Worm (Caenorhabditis elegans) whole organism, late embryonic: ENCODE results near the gene arl-1.

ENCODE experiments used
- C08G9.2 ChIP-seq: sonication (generic microtip); optimal IDR thresholded peaks from 2 replicates; lab custom pipeline; 2016; ENCODE audit warnings: mild to moderate bottlenecking, missing genetic modification characterization, moderate library complexity, missing compliant biosample characterization
- F13H6.1 ChIP-seq: sonication (generic microtip); optimal IDR thresholded peaks from 2 replicates; lab custom pipeline; 2016; ENCODE audit warnings: missing genetic modification characterization, missing compliant biosample characterization
- K02D7.2 ChIP-seq: sonication (generic microtip); optimal IDR thresholded peaks from 2 replicates; lab custom pipeline; 2017; ENCODE audit warnings: mild to moderate bottlenecking, missing genetic modification characterization, missing compliant biosample characterization
- K09A11.1 ChIP-seq: sonication (generic microtip); optimal IDR thresholded peaks from 2 replicates; lab custom pipeline; 2017; ENCODE audit warnings: antibody characterized with exemption, mild to moderate bottlenecking, missing genetic modification characterization, missing compliant biosample characterization; ENCODE audit not compliant: insufficient read depth
- T23F11.4 ChIP-seq: fragments of 200-800 bp; sonication (Bioruptor generic); optimal IDR thresholded peaks from 2 replicates; lab custom pipeline; 2018; ENCODE audit warnings: mild to moderate bottlenecking, missing genetic modification characterization, missing compliant biosample characterization
- Y22D7AL.16 ChIP-seq: sonication (generic microtip); optimal IDR thresholded peaks from 2 replicates; lab custom pipeline; 2016; ENCODE audit warnings: missing genetic modification characterization, missing compliant biosample characterization
- ahr-1 ChIP-seq: sonication (generic microtip); optimal IDR thresholded peaks from 2 replicates; lab custom pipeline; 2016; ENCODE audit warnings: missing genetic modification characterization, missing compliant biosample characterization
- ceh-14 ChIP-seq: sonication (generic microtip); optimal IDR thresholded peaks from 2 replicates; lab custom pipeline; 2016; ENCODE audit warnings: missing genotype, missing genetic modification characterization, missing compliant biosample characterization
- ceh-18 ChIP-seq: sonication (generic microtip); optimal IDR thresholded peaks from 2 replicates; lab custom pipeline; 2016; ENCODE audit warnings: missing genetic modification characterization, missing compliant biosample characterization
- ceh-19 ChIP-seq: fragments of 200-800 bp; sonication (Bioruptor generic); optimal IDR thresholded peaks from 2 replicates; lab custom pipeline; 2018; ENCODE audit warnings: mild to moderate bottlenecking, missing genetic modification characterization, missing compliant biosample characterization
- ceh-2 ChIP-seq: sonication (generic microtip); optimal IDR thresholded peaks from 2 replicates; lab custom pipeline; 2016; ENCODE audit warnings: missing genotype, missing genetic modification characterization, missing compliant biosample characterization
- ceh-24 ChIP-seq: sonication (generic microtip); optimal IDR thresholded peaks from 2 replicates; lab custom pipeline; 2016; ENCODE audit warnings: mild to moderate bottlenecking, missing genetic modification characterization, missing compliant biosample characterization
- ceh-34 ChIP-seq: sonication (generic microtip); optimal IDR thresholded peaks from 2 replicates; lab custom pipeline; 2016; ENCODE audit warnings: mild to moderate bottlenecking, missing genetic modification characterization, missing compliant biosample characterization
- ceh-45 ChIP-seq: fragments of 200-800 bp; sonication (Bioruptor generic); IDR thresholded peaks from 2 replicates; pipeline ENCODE4 v1.3.6; 2022; ENCODE audit warnings: missing genetic modification reagents, missing genetic modification characterization, missing compliant biosample characterization
- ceh-6 ChIP-seq: fragments of 200-800 bp; sonication (Bioruptor generic); optimal IDR thresholded peaks from 2 replicates; lab custom pipeline; 2018; ENCODE audit warnings: mild to moderate bottlenecking, missing genetic modification characterization, missing compliant biosample characterization
- dmd-4 ChIP-seq: sonication (generic microtip); optimal IDR thresholded peaks from 2 replicates; lab custom pipeline; 2016; ENCODE audit warnings: borderline replicate concordance, missing genetic modification characterization, missing compliant biosample characterization
- elt-2 ChIP-seq: sonication (generic microtip); optimal IDR thresholded peaks from 2 replicates; lab custom pipeline; 2016; ENCODE audit warnings: missing genetic modification reagents, missing genetic modification characterization, missing compliant biosample characterization
- elt-4 ChIP-seq: sonication (generic microtip); optimal IDR thresholded peaks from 2 replicates; lab custom pipeline; 2016; ENCODE audit warnings: missing genetic modification characterization, missing compliant biosample characterization
- ets-4 ChIP-seq: sonication (generic microtip); optimal IDR thresholded peaks from 2 replicates; lab custom pipeline; 2016; ENCODE audit warnings: missing genetic modification characterization, missing compliant biosample characterization
- eyg-1 ChIP-seq: sonication (generic microtip); optimal IDR thresholded peaks from 2 replicates; lab custom pipeline; 2016; ENCODE audit warnings: missing genotype, missing genetic modification characterization, missing compliant biosample characterization
- fkh-10 ChIP-seq: fragments of 150-350 bp; optimal IDR thresholded peaks from 2 replicates; lab custom pipeline; 2014; ENCODE audit warnings: missing biosample characterization, missing genetic modification reagents, missing genetic modification characterization
- gmeb-2 ChIP-seq: sonication (generic microtip); optimal IDR thresholded peaks from 2 replicates; lab custom pipeline; 2016; ENCODE audit warnings: missing genetic modification characterization, inconsistent platforms, missing compliant biosample characterization
- hlh-13 ChIP-seq: fragments of 200-800 bp; sonication (Bioruptor generic); optimal IDR thresholded peaks from 2 replicates; lab custom pipeline; 2018; ENCODE audit warnings: mild to moderate bottlenecking, missing genetic modification characterization, missing compliant biosample characterization
- hlh-15 ChIP-seq: sonication (generic microtip); optimal IDR thresholded peaks from 2 replicates; lab custom pipeline; 2016; ENCODE audit warnings: missing genetic modification characterization, missing compliant biosample characterization
- hlh-30 ChIP-seq: sonication (generic microtip); optimal IDR thresholded peaks from 2 replicates; lab custom pipeline; 2017; ENCODE audit warnings: antibody characterized with exemption, missing genetic modification characterization, missing compliant biosample characterization; ENCODE audit not compliant: insufficient read depth
- madf-2 ChIP-seq: sonication (generic microtip); optimal IDR thresholded peaks from 2 replicates; lab custom pipeline; 2017; ENCODE audit warnings: missing genetic modification characterization, missing compliant biosample characterization
- nfya-1 ChIP-seq: sonication (generic microtip); optimal IDR thresholded peaks from 2 replicates; lab custom pipeline; 2017; ENCODE audit warnings: missing genetic modification characterization, mild to moderate bottlenecking, missing compliant biosample characterization, antibody characterized with exemption, moderate library complexity
- odd-2 ChIP-seq: sonication (generic microtip); optimal IDR thresholded peaks from 2 replicates; lab custom pipeline; 2017; ENCODE audit warnings: antibody characterized with exemption, mild to moderate bottlenecking, missing genetic modification characterization, missing compliant biosample characterization
- pag-3 ChIP-seq: sonication (generic microtip); optimal IDR thresholded peaks from 2 replicates; lab custom pipeline; 2016; ENCODE audit warnings: missing compliant biosample characterization, missing genetic modification characterization, borderline replicate concordance
- pat-9 ChIP-seq: fragments of 200-800 bp; sonication (Bioruptor generic); optimal IDR thresholded peaks from 2 replicates; lab custom pipeline; 2018; ENCODE audit warnings: mild to moderate bottlenecking, missing genetic modification characterization, moderate library complexity, missing compliant biosample characterization
- pax-1 ChIP-seq: fragments of 150-350 bp; optimal IDR thresholded peaks from 2 replicates; lab custom pipeline; 2014; ENCODE audit warnings: missing biosample characterization, missing genetic modification characterization
- pha-2 ChIP-seq: sonication (generic microtip); optimal IDR thresholded peaks from 2 replicates; lab custom pipeline; 2017; ENCODE audit warnings: mild to moderate bottlenecking, missing genetic modification characterization, missing compliant biosample characterization
- pha-4 ChIP-seq: fragments of 150-350 bp; optimal IDR thresholded peaks from 2 replicates; lab custom pipeline; 2018; ENCODE audit warnings: missing biosample characterization, missing genetic modification reagents, missing genetic modification characterization
- pqm-1 ChIP-seq: sonication (generic microtip); optimal IDR thresholded peaks from 2 replicates; lab custom pipeline; 2016; ENCODE audit warnings: missing genetic modification characterization, missing compliant biosample characterization
- sox-2 ChIP-seq: fragments of 200-800 bp; sonication (Bioruptor generic); IDR thresholded peaks from 2 replicates; pipeline ENCODE4 v1.3.6; 2022; ENCODE audit warnings: missing genetic modification reagents, missing genetic modification characterization, missing compliant biosample characterization
- sox-4 ChIP-seq: sonication (generic microtip); optimal IDR thresholded peaks from 2 replicates; lab custom pipeline; 2017; ENCODE audit warnings: mild to moderate bottlenecking, missing genetic modification characterization, inconsistent platforms, missing compliant biosample characterization
- syd-9 ChIP-seq: sonication (generic microtip); optimal IDR thresholded peaks from 2 replicates; lab custom pipeline; 2016; ENCODE audit warnings: mild to moderate bottlenecking, missing genetic modification characterization, moderate library complexity, missing compliant biosample characterization
- tbx-7 ChIP-seq: sonication (generic microtip); optimal IDR thresholded peaks from 2 replicates; lab custom pipeline; 2016; ENCODE audit warnings: missing genotype, missing genetic modification characterization, missing compliant biosample characterization
- ttx-3 ChIP-seq: sonication (generic microtip); optimal IDR thresholded peaks from 2 replicates; lab custom pipeline; 2016; ENCODE audit warnings: missing genetic modification reagents, missing genetic modification characterization, missing compliant biosample characterization
- unc-42 ChIP-seq: sonication (generic microtip); optimal IDR thresholded peaks from 2 replicates; lab custom pipeline; 2016; ENCODE audit warnings: missing genotype, missing genetic modification characterization, missing compliant biosample characterization
- unc-86 ChIP-seq: sonication (generic microtip); optimal IDR thresholded peaks from 2 replicates; lab custom pipeline; 2016; ENCODE audit warnings: missing genetic modification characterization, missing compliant biosample characterization
- ztf-16 ChIP-seq: sonication (generic microtip); optimal IDR thresholded peaks from 2 replicates; lab custom pipeline; 2017; ENCODE audit warnings: missing genetic modification characterization, missing compliant biosample characterization

The arl-1 gene

ce11 chrII:8546975-8547374 lies 34.8 kb upstream of the arl-1 start (continued):
- peak; percentile 74 for TF ChIP-seq ceh-2
- TF ChIP-seq pax-1 (tag; lab: Kevin White, UChicago): no peak
- TF ChIP-seq T23F11.4: peak; percentile 61
- peak; percentile 87 for TF ChIP-seq ceh-6
- TF ChIP-seq fkh-10 (GFP tag; lab: Kevin White, UChicago): no peak
- peak; percentile 65 for TF ChIP-seq ceh-24 (tag; lab: Kevin White, UChicago)
- peak; percentile 63 for TF ChIP-seq C08G9.2 (tag; lab: Kevin White, UChicago)
- TF ChIP-seq madf-2 (tag; lab: Kevin White, UChicago): peak; percentile 67
- peak; percentile 82 for TF ChIP-seq hlh-13 (GFP tag; lab: Kevin White, UChicago)
- peak; percentile 56 for TF ChIP-seq ceh-18 (tag; lab: Kevin White, UChicago)
- TF ChIP-seq sox-4: peak; percentile 84
- TF ChIP-seq elt-2 (tag; lab: Kevin White, UChicago): peak; percentile 92
- peak; percentile 6 for TF ChIP-seq unc-42 (tag; lab: Kevin White, UChicago)
- TF ChIP-seq pha-4 (tag; lab: Kevin White, UChicago): no peak
- peak; percentile 85 for TF ChIP-seq K02D7.2 (tag; lab: Kevin White, UChicago)
- TF ChIP-seq ttx-3: peak; percentile 84
- TF ChIP-seq unc-86: peak; percentile 80
- peak; percentile 54 for TF ChIP-seq K09A11.1 (tag; lab: Kevin White, UChicago)
- peak; percentile 27 for TF ChIP-seq pag-3
- peak; percentile 46 for TF ChIP-seq F13H6.1 (tag; lab: Kevin White, UChicago)
- peak; percentile 83 for TF ChIP-seq eyg-1
- TF ChIP-seq pqm-1 (tag; lab: Kevin White, UChicago): peak; percentile 49
- TF ChIP-seq ceh-45 (GFP tag; lab: Robert Waterston, UW): peak; percentile 76; the same call in 1 of the 2 replicates
- TF ChIP-seq gmeb-2 (tag; lab: Kevin White, UChicago): peak; percentile 86
- peak; percentile 78 for TF ChIP-seq syd-9
- peak; percentile 83 for TF ChIP-seq pat-9 (tag; lab: Kevin White, UChicago)
- TF ChIP-seq ceh-14: peak; percentile 59
- peak; percentile 23 for TF ChIP-seq odd-2 (tag; lab: Kevin White, UChicago)
- peak; percentile 11 for TF ChIP-seq hlh-30
- TF ChIP-seq ceh-19 (GFP tag; lab: Kevin White, UChicago): peak; percentile 81
- peak; percentile 51 for TF ChIP-seq nfya-1 (tag; lab: Kevin White, UChicago)
- TF ChIP-seq Y22D7AL.16 (tag; lab: Kevin White, UChicago): peak; percentile 59
- peak; percentile 71 for TF ChIP-seq ets-4 (tag; lab: Kevin White, UChicago)
- peak; percentile 61 for TF ChIP-seq hlh-15 (tag; lab: Kevin White, UChicago)
- TF ChIP-seq tbx-7 (tag; lab: Kevin White, UChicago): peak; percentile 70
- peak; percentile 89 for TF ChIP-seq pha-2 (tag; lab: Kevin White, UChicago)
- TF ChIP-seq dmd-4 (tag; lab: Kevin White, UChicago): peak; percentile 56

- TF ChIP-seq ceh-18 (tag; lab: Kevin White, UChicago): no peak
- peak; percentile 81 for TF ChIP-seq unc-42 (tag; lab: Kevin White, UChicago)
- TF ChIP-seq ztf-16 (tag; lab: Kevin White, UChicago): no peak
- no peak for TF ChIP-seq ahr-1 (tag; lab: Kevin White, UChicago)
Observed at ce11 chrII:8551100-8551499, 30.7 kb upstream of the arl-1 start.

- no peak for TF ChIP-seq sox-2 (GFP tag; lab: Robert Waterston, UW)
- TF ChIP-seq elt-4 (tag; lab: Kevin White, UChicago): no peak
- TF ChIP-seq ceh-34 (tag; lab: Kevin White, UChicago): no peak
- no peak for TF ChIP-seq hlh-30
- no peak for TF ChIP-seq unc-42 (tag; lab: Kevin White, UChicago)
Observed at ce11 chrII:8554568-8554967, 27.2 kb upstream of the arl-1 start.
